Fruit fly (Drosophila melanogaster) whole organism, embryonic: Measurements from ENCODE around the gene mrva.

Experiments
- CG11695 ChIP-seq: fragments of 200-800 bp; sonication (Bioruptor generic); IDR thresholded peaks from 3 replicates; pipeline ENCODE4 v1.3.6; 2022; ENCODE audit warnings: missing biosample characterization, missing genetic modification characterization
- CG1233 ChIP-seq: fragments of 200-800 bp; sonication (Bioruptor generic); optimal IDR thresholded peaks from 4 replicates; lab custom pipeline; 2018; ENCODE audit warnings: missing biosample characterization, mild to moderate bottlenecking, missing genetic modification characterization
- CG2129 ChIP-seq: fragments of 200-800 bp; sonication (Bioruptor generic); IDR thresholded peaks from 2 replicates; pipeline ENCODE4 v1.3.6; 2022; ENCODE audit warnings: missing biosample characterization, missing genetic modification characterization; ENCODE audit not compliant: partially characterized antibody
- CG8281 ChIP-seq: fragments of 200-800 bp; sonication (Bioruptor generic); optimal IDR thresholded peaks from 2 replicates; lab custom pipeline; 2018; ENCODE audit warnings: missing biosample characterization, mild to moderate bottlenecking, missing genetic modification characterization, moderate library complexity
- D19B ChIP-seq: fragments of 200-800 bp; sonication (Bioruptor generic); optimal IDR thresholded peaks from 2 replicates; lab custom pipeline; 2017; ENCODE audit warnings: missing biosample characterization, mild to moderate bottlenecking, missing genetic modification characterization
- Lim3 ChIP-seq: fragments of 200-800 bp; sonication (Bioruptor generic); IDR thresholded peaks from 2 replicates; pipeline ENCODE4 v1.3.6; 2022; ENCODE audit warnings: missing biosample characterization, missing genetic modification characterization
- NC2α ChIP-seq: fragments of 200-800 bp; sonication (Bioruptor generic); optimal IDR thresholded peaks from 2 replicates; lab custom pipeline; 2016; ENCODE audit warnings: missing biosample characterization, missing genetic modification characterization
- Sox102F ChIP-seq: fragments of 200-800 bp; sonication (Bioruptor generic); optimal IDR thresholded peaks from 2 replicates; lab custom pipeline; 2018; ENCODE audit warnings: missing biosample characterization, mild to moderate bottlenecking, missing genetic modification characterization, moderate library complexity
- ci ChIP-seq: fragments of 200-800 bp; sonication (Bioruptor generic); IDR thresholded peaks from 3 replicates; pipeline ENCODE4 v1.3.6; 2022; ENCODE audit warnings: missing biosample characterization, missing genetic modification characterization
- exex ChIP-seq: fragments of 200-800 bp; sonication (Bioruptor generic); optimal IDR thresholded peaks from 4 replicates; lab custom pipeline; 2018; ENCODE audit warnings: missing biosample characterization, mild to moderate bottlenecking, missing genetic modification characterization, moderate library complexity
- mam ChIP-seq: fragments of 200-800 bp; sonication (Bioruptor generic); optimal IDR thresholded peaks from 3 replicates; lab custom pipeline; 2016; ENCODE audit warnings: missing biosample characterization, missing genetic modification characterization
- otp ChIP-seq: fragments of 200-800 bp; sonication (Bioruptor generic); IDR thresholded peaks from 3 replicates; pipeline ENCODE4, ENCODE4 v1.3.6; 2022; ENCODE audit warnings: missing biosample characterization, missing genetic modification characterization
- tup ChIP-seq: fragments of 200-800 bp; sonication (Bioruptor generic); optimal IDR thresholded peaks from 2 replicates; lab custom pipeline; 2016; ENCODE audit warnings: missing biosample characterization, mild to moderate bottlenecking, missing genetic modification characterization, moderate library complexity
- zfh2 ChIP-seq: fragments of 200-800 bp; sonication (Bioruptor generic); optimal IDR thresholded peaks from 2 replicates; lab custom pipeline; 2016; ENCODE audit warnings: missing biosample characterization, missing genetic modification characterization

DNA sequence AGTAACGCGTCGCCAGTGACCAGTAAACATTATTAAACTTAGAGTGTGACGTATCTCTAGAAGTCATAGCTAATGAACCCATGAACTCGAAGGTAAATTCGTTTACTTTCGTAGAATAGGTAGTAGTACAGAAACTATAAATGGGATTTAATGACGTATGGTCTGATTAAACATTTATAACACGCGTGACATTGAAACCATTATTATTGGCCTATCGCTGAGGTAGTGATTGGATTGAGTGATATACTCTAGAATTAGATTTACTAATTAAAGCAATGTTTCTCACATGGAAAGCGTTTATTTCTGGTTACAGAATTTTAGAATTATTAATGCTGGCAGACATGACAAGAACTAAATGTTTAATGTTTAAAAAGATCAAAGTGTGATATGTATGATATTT, 48.2 kb upstream of the mrva start:
- TF ChIP-seq exex (tag; lab: Kevin White, UChicago) (peak; percentile 83), ci (GFP tag; lab: Robert Waterston, UW) (no peak), CG11695 (GFP tag; lab: Robert Waterston, UW) (no peak), tup (no peak), CG2129 (no peak), CG1233 (GFP tag; lab: Kevin White, UChicago) (no peak), Lim3 (no peak), Sox102F (no peak), NC2α (GFP tag; lab: Kevin White, UChicago) (no peak), otp (GFP tag; lab: Robert Waterston, UW) (no peak), D19B (GFP tag; lab: Kevin White, UChicago) (no peak), zfh2 (GFP tag; lab: Kevin White, UChicago) (no peak), mam (no peak), CG8281 (tag; lab: Kevin White, UChicago) (no peak)
